Worm (Caenorhabditis elegans): ENCODE data around the gene K12H6.9.

- TF ChIP-seq ztf-11 (tag; optimal IDR thresholded peaks at IDR 0.05) (no peak), elt-3 (tag; optimal IDR thresholded peaks at IDR 0.05) (no peak), unc-120 (tag; optimal IDR thresholded peaks at IDR 0.05; ENCODE audit: poor library complexity, severe bottlenecking) (no peak)
These were observed 8.8 kb upstream of the K12H6.9 start, which contains the start of gene K12H6.2 for ce11 chrII:2815444-2815843.

All from whole organism, mixed stage, embryonic.